Worm (Caenorhabditis elegans): Measurements from ENCODE around the gene ZC412.5.

DNA sequence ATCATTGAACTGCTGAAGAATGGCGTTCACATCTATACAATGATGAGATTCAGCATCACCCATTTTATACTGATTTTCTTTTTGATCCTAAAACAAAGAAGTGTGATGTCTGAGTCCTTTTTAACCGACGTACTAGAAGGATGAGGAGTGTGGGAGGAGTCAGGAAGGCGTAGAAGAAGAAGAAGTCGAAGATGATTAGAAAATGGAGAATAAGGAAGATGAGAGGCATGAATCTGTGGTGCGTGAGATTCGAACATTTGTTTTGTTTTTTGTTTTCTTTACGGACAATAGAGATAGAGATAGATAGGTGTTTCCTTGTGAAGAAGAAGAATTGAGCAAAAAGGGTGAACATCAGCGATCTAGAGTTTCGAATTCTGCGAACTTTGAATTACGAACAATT, 16.8 kb downstream of the ZC412.5 start, which contains the start of gene npr-13:
- TF ChIP-seq pha-4 (tag; optimal IDR thresholded peaks at IDR 0.05) (no peak), bed-3 (GFP tag; optimal IDR thresholded peaks at IDR 0.05) (no peak), blmp-1 (tag; optimal IDR thresholded peaks at IDR 0.05) (no peak), snpc-4 (tag; optimal IDR thresholded peaks at IDR 0.05) (no peak), lsy-2 (tag; optimal IDR thresholded peaks at IDR 0.05) (no peak), hlh-1 (tag; optimal IDR thresholded peaks at IDR 0.05) (no peak), mab-5 (tag; optimal IDR thresholded peaks at IDR 0.05) (no peak), nhr-76 (tag; optimal IDR thresholded peaks at IDR 0.05) (no peak), unc-39 (tag; optimal IDR thresholded peaks at IDR 0.05) (no peak), lin-13 (tag; optimal IDR thresholded peaks at IDR 0.05) (no peak)

Measured in whole organism, mixed stage, embryonic.